Worm (Caenorhabditis elegans): ENCODE data around the gene nspg-13.

DNA sequence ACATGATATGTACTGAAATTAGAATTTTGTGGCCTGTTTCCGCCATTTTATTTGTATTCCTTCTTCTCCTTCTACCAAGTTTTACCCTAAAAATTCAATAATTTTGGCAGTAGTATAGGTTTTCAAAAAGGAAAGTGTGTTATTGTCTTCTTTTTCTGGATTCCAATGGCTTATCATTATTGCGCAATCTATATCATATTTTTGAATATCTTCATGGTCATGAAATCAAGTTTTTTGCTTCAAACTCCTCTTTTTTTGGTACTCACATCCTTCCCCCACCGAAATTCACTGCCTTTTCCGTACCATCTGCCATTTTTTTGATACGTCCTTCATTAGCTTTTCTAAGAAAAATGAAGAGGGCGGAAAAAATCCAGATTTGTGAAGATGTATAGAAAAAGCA, 6.2 kb upstream of the nspg-13 start:
- TF ChIP-seq repo-1 (tag; optimal IDR thresholded peaks at IDR 0.05) (no peak), lin-40 (tag; optimal IDR thresholded peaks at IDR 0.05) (no peak), sea-2 (GFP tag; IDR thresholded peaks at IDR 0.05) (no peak)
